Worm (Caenorhabditis elegans): Measurements from ENCODE around the gene ZK1307.8.

ce11 chrII:9617039-9617901, 7.1 kb upstream of the ZK1307.8 start, which contains the start of gene hal-3:
- TF ChIP-seq zip-2 (tag; optimal IDR thresholded peaks at IDR 0.05) (no peak), jun-1 (tag; optimal IDR thresholded peaks at IDR 0.05) (no peak), lin-15B (tag; optimal IDR thresholded peaks at IDR 0.05) (no peak), ceh-28 (tag; optimal IDR thresholded peaks at IDR 0.05) (peak; percentile 67), ceh-82 (tag; optimal IDR thresholded peaks at IDR 0.05) (no peak), Y75B8A.6 (GFP tag; IDR thresholded peaks at IDR 0.05) (no peak), mes-2 (tag; optimal IDR thresholded peaks at IDR 0.05; ENCODE audit: poor library complexity, severe bottlenecking) (peak; percentile 64)

Data from whole organism, L4 larva.